Fruit fly (Drosophila melanogaster) whole organism, adult: ENCODE results near the gene CG31249.

Experiments
- CG11617 ChIP-seq: fragments of 200-800 bp; sonication (Bioruptor generic); optimal IDR thresholded peaks from 2 replicates; lab custom pipeline; 2017; ENCODE audit warnings: mild to moderate bottlenecking, missing biosample characterization, missing genetic modification reagents, missing genetic modification characterization
- CG12768 ChIP-seq: fragments of 200-800 bp; sonication (Bioruptor generic); optimal IDR thresholded peaks from 2 replicates; lab custom pipeline; 2017; ENCODE audit warnings: missing biosample characterization, missing genetic modification characterization, mild to moderate bottlenecking, moderate library complexity, missing genetic modification reagents
- CG14711 ChIP-seq: fragments of 200-800 bp; sonication (Bioruptor generic); optimal IDR thresholded peaks from 2 replicates; lab custom pipeline; 2018; ENCODE audit warnings: missing biosample characterization, mild to moderate bottlenecking, missing genetic modification characterization, moderate library complexity
- CG1620 ChIP-seq: fragments of 200-800 bp; sonication (Bioruptor generic); optimal IDR thresholded peaks from 2 replicates; lab custom pipeline; 2016; ENCODE audit warnings: missing biosample characterization, missing genetic modification characterization
- CG33017 ChIP-seq: fragments of 200-800 bp; sonication (Bioruptor generic); optimal IDR thresholded peaks from 2 replicates; lab custom pipeline; 2018; ENCODE audit warnings: missing biosample characterization, mild to moderate bottlenecking, missing genetic modification characterization, moderate library complexity
- CG5204 ChIP-seq: fragments of 200-800 bp; sonication (Bioruptor generic); optimal IDR thresholded peaks from 2 replicates; lab custom pipeline; 2016; ENCODE audit warnings: missing biosample characterization, missing genetic modification characterization
- CG7045 ChIP-seq: fragments of 200-800 bp; sonication (Bioruptor generic); optimal IDR thresholded peaks from 2 replicates; lab custom pipeline; 2017; ENCODE audit warnings: missing biosample characterization, mild to moderate bottlenecking, missing genetic modification characterization
- CG7101 ChIP-seq: fragments of 200-800 bp; sonication (Bioruptor generic); optimal IDR thresholded peaks from 2 replicates; lab custom pipeline; 2018; ENCODE audit warnings: missing biosample characterization, mild to moderate bottlenecking, missing genetic modification characterization, moderate library complexity
- Clk ChIP-seq: fragments of 200-800 bp; sonication (Bioruptor generic); optimal IDR thresholded peaks from 2 replicates; lab custom pipeline; 2017; ENCODE audit warnings: missing biosample characterization, missing genetic modification characterization
- Crg-1 ChIP-seq: fragments of 200-800 bp; sonication (Bioruptor generic); optimal IDR thresholded peaks from 2 replicates; lab custom pipeline; 2016; ENCODE audit warnings: missing biosample characterization, missing genetic modification characterization
- Hr96 ChIP-seq: fragments of 200-800 bp; sonication (Bioruptor generic); optimal IDR thresholded peaks from 2 replicates; lab custom pipeline; 2016; ENCODE audit warnings: missing biosample characterization, missing genetic modification characterization
- Mnt ChIP-seq: fragments of 200-800 bp; sonication (Bioruptor generic); optimal IDR thresholded peaks from 2 replicates; lab custom pipeline; 2016; ENCODE audit warnings: missing biosample characterization, mild to moderate bottlenecking, missing genetic modification characterization
- bab1 ChIP-seq: fragments of 200-800 bp; sonication (Bioruptor generic); optimal IDR thresholded peaks from 3 replicates; lab custom pipeline; 2019; ENCODE audit warnings: missing biosample characterization, mild to moderate bottlenecking, missing genetic modification characterization, moderate library complexity
- cic ChIP-seq: fragments of 200-800 bp; sonication (Bioruptor generic); optimal IDR thresholded peaks from 2 replicates; lab custom pipeline; 2017; ENCODE audit warnings: missing biosample characterization, mild to moderate bottlenecking, missing genetic modification characterization, moderate library complexity
- cnc ChIP-seq, 2 experiments: fragments of >200 bp; optimal IDR thresholded peaks; 2 replicates each; lab custom pipeline; 2017
- kay ChIP-seq: fragments of 200-800 bp; sonication (Bioruptor generic); peaks from one replicate; lab custom pipeline; 2016; ENCODE audit warnings: missing biosample characterization, missing genetic modification characterization, borderline replicate concordance
- ovo ChIP-seq: fragments of 200-800 bp; sonication (Bioruptor generic); optimal IDR thresholded peaks from 2 replicates; lab custom pipeline; 2016; ENCODE audit warnings: missing biosample characterization, missing genetic modification characterization
- pad ChIP-seq: fragments of 200-800 bp; sonication (Bioruptor generic); optimal IDR thresholded peaks from 3 replicates; lab custom pipeline; 2017; ENCODE audit warnings: missing biosample characterization, missing genetic modification characterization, mild to moderate bottlenecking, moderate library complexity, missing genetic modification reagents
- tj ChIP-seq: fragments of 200-800 bp; sonication (Bioruptor generic); optimal IDR thresholded peaks from 3 replicates; lab custom pipeline; 2017; ENCODE audit warnings: missing biosample characterization, mild to moderate bottlenecking, missing genetic modification characterization, moderate library complexity
- toe ChIP-seq: fragments of 200-800 bp; sonication (Bioruptor generic); optimal IDR thresholded peaks from 2 replicates; lab custom pipeline; 2016; ENCODE audit warnings: missing biosample characterization, missing genetic modification characterization

The CG31249 gene

DNA sequence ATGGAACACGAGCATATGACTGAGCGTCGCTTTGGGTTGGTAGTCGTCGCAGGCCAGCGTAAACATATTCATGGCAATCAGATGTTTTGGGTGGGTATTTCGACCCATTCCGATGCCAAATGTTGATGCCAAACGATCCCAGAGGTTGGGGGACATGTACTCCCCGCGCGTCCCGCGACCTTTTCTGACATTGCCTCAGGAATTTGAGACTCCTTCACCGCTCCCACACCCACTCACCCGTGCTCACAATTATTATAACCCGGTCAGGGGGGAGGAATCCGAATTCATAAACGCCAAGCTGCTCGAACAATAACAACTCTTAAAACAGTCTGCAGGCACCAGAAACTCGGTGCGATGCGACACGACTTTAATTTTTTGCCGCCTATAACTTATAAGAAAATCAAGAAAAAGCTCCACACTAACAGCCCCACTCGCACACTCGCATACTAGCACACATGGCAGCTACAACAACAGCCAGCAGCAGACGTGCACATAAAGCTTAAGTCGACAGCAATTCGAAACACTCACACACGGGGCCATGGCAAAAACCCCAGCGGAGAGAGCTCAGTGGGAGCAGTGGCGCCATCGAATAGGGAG lies 13.1 kb upstream of the CG31249 start:
- TF ChIP-seq Mnt (GFP tag; lab: Kevin White, UChicago) (peak; percentile 68), Clk (GFP tag; lab: Kevin White, UChicago) (peak; percentile 86), Hr96 (GFP tag; lab: Kevin White, UChicago) (no peak)

DNA sequence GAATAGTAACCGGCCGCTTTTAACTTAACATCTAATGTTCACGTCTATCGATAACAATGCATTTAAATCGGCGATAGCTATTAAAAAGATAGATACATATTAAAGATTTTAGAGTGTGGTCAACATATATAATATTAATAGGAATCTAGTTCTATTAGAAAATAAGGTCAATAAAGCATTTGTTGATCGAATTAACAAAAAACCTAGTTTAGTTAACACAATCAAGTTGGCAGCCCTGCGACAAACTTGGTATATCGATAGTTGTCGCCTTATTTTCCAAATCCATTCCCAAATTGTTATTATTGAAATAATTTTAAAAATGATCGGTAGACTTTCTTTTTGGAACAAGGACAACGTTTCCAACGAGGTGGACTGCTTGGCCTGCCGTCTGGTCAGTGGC lies 2.0 kb downstream of the CG31249 start, which contains the start of the genes CG31251 and CG31360:
Gene CG31251, minus strand, starts transcription at position 62 of the 400 bp plus-strand sequence.
Gene CG31360, plus strand, starts transcription at position 244 of the 400 bp plus-strand sequence.
- TF ChIP-seq tj (GFP tag; lab: Kevin White, UChicago) (no peak), CG11617 (GFP tag; lab: Kevin White, UChicago) (no peak), CG14711 (tag; lab: Kevin White, UChicago) (peak; percentile 39), cic (GFP tag; lab: Kevin White, UChicago) (no peak), Crg-1 (no peak), CG12768 (no peak), CG1620 (GFP tag; lab: Kevin White, UChicago) (no peak), Hr96 (GFP tag; lab: Kevin White, UChicago) (no peak), Clk (GFP tag; lab: Kevin White, UChicago) (no peak), Mnt (GFP tag; lab: Kevin White, UChicago) (no peak), CG7101 (tag; lab: Kevin White, UChicago) (peak; percentile 13), kay (GFP tag; lab: Kevin White, UChicago) (no peak), pad (GFP tag; lab: Kevin White, UChicago) (no peak), bab1 (GFP tag; lab: Kevin White, UChicago) (peak; percentile 4), CG33017 (tag; lab: Kevin White, UChicago) (no peak), CG5204 (no peak), toe (GFP tag; lab: Kevin White, UChicago) (no peak), CG7045 (GFP tag; lab: Kevin White, UChicago) (no peak), ovo (GFP tag; lab: Kevin White, UChicago) (no peak), cnc (optimal IDR thresholded peaks at IDR 0.05; lab: Kevin White, UChicago) (no peak)

DNA sequence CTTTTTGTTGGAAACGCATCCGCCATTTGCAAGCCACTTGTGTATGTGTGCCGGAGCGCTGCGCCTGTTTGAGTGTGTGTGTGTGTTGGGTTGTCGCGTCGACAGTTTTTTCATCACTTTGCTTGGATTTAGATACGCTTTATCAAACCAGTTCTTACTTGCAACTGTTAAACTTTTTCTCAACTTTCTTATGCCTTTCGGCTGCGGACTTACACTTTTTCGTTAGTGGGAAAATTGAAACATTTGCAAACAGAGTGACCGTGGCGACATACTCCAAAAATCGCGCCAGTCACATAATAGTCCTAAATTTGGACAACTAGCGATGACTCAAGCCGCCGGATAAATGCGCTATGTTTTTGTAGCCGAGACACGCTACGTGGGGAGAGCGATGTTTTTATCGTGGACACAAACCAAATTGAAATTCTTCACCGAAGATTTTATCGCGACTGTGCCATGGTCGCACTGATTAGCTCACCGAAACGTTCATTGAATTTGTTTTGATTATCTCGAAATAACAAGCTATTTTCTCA lies 4.6 kb downstream of the CG31249 start, which contains the start of the genes alt and CG7655:
Gene alt, minus strand, starts transcription at position 272 of the 530 bp plus-strand sequence.
Gene CG7655, plus strand, starts transcription at position 426 of the 530 bp plus-strand sequence.
- TF ChIP-seq tj (GFP tag; lab: Kevin White, UChicago) (peak; percentile 76), cic (GFP tag; lab: Kevin White, UChicago) (peak; percentile 57), CG14711 (tag; lab: Kevin White, UChicago) (peak; percentile 65), cnc (optimal IDR thresholded peaks at IDR 0.05; lab: Kevin White, UChicago) (no peak), Mnt (GFP tag; lab: Kevin White, UChicago) (no peak), bab1 (GFP tag; lab: Kevin White, UChicago) (peak; percentile 26), CG5204 (no peak), CG1620 (GFP tag; lab: Kevin White, UChicago) (peak; percentile 10), CG7101 (tag; lab: Kevin White, UChicago) (peak; percentile 28), CG33017 (tag; lab: Kevin White, UChicago) (no peak), kay (GFP tag; lab: Kevin White, UChicago) (no peak), Crg-1 (peak; percentile 37), Clk (GFP tag; lab: Kevin White, UChicago) (no peak), Hr96 (GFP tag; lab: Kevin White, UChicago) (no peak), CG12768 (no peak), CG11617 (GFP tag; lab: Kevin White, UChicago) (peak; percentile 31), ovo (GFP tag; lab: Kevin White, UChicago) (no peak), pad (GFP tag; lab: Kevin White, UChicago) (no peak), CG7045 (GFP tag; lab: Kevin White, UChicago) (no peak), toe (GFP tag; lab: Kevin White, UChicago) (no peak)

DNA sequence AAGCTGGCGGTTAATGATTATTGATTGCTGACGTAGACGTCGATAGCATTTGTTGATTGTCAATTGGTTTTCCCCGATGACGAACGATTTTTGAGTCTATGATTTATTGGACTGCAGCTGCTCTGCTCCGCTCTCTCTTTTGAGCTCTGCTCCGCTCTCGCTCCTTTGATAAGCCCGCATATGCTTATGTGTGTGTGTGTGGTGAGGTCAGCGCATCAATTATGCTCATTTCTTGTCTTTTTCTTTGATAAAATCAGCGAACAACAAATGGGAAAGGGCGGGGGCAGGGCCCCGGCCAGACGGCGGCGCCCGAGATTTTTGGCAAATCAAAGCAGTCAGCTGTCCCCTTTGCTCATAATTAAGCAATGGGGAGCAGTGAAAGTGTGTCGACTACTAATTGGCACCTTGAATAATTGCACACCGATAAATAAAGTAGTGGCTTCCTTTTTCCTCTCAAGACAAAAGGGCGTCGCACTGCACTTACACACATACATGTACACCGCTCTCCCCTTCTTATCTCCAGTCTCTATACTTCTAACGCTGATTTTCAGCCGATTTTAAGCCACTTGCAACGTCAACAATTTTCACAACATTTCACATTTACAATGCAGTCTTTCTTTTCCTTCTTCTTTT lies 5.1 kb downstream of the CG31249 start:
- TF ChIP-seq CG7101 (tag; lab: Kevin White, UChicago) (no peak), Mnt (GFP tag; lab: Kevin White, UChicago) (no peak), kay (GFP tag; lab: Kevin White, UChicago) (no peak), bab1 (GFP tag; lab: Kevin White, UChicago) (no peak), CG11617 (GFP tag; lab: Kevin White, UChicago) (no peak), cic (GFP tag; lab: Kevin White, UChicago) (no peak), CG5204 (no peak), tj (GFP tag; lab: Kevin White, UChicago) (no peak), CG7045 (GFP tag; lab: Kevin White, UChicago) (no peak), CG1620 (GFP tag; lab: Kevin White, UChicago) (no peak)

DNA sequence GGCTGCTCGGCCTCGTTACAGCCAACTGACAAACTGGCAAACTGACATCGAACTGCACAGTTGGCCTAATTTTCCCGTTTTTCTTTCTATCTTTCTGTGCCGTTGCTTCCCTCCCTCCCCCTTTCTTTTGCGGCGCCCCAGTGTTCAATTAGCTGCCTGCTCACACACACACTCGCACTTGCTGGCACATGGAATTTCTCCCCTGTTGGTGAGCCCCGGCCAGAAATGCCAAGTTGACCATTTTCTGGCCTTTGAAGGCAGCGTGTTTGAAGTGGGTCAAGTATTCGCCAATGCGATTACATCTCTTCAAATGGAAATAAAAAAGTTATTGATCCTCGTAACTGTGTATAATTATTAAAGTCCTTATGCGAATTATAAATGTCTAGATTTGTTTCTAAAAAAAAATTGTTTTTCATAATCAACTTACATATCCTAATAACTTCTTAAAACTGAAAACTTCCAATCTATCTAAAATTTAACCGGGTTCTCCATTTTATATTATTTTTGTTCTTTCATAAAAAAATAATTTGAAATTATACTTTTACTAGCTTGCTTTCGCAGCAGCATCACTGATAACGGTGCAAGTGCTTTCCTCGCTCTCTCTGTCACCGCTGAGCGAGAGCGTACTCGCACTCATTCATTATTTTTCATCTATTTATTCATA lies 6.1 kb downstream of the CG31249 start:
- TF ChIP-seq kay (GFP tag; lab: Kevin White, UChicago) (peak; percentile 30), Mnt (GFP tag; lab: Kevin White, UChicago) (peak; percentile 74), Clk (GFP tag; lab: Kevin White, UChicago) (peak; percentile 35), CG5204 (no peak), pad (GFP tag; lab: Kevin White, UChicago) (peak; percentile 52), CG7045 (GFP tag; lab: Kevin White, UChicago) (peak; percentile 28), Crg-1 (peak; percentile 6), cnc (optimal IDR thresholded peaks at IDR 0.05; lab: Kevin White, UChicago) (no peak), cic (GFP tag; lab: Kevin White, UChicago) (no peak), CG7101 (tag; lab: Kevin White, UChicago) (peak; percentile 24), CG1620 (GFP tag; lab: Kevin White, UChicago) (peak; percentile 3), tj (GFP tag; lab: Kevin White, UChicago) (peak; percentile 75), ovo (GFP tag; lab: Kevin White, UChicago) (peak; percentile 18), CG12768 (peak; percentile 18), Hr96 (GFP tag; lab: Kevin White, UChicago) (no peak), toe (GFP tag; lab: Kevin White, UChicago) (no peak), CG33017 (tag; lab: Kevin White, UChicago) (peak; percentile 43), bab1 (GFP tag; lab: Kevin White, UChicago) (peak; percentile 25), CG14711 (tag; lab: Kevin White, UChicago) (peak; percentile 11), CG11617 (GFP tag; lab: Kevin White, UChicago) (peak; percentile 72)
